Fruit fly (Drosophila melanogaster): ENCODE data around the gene CG31698.
A peak's percentile ranks its signal among the peaks of the same experiment; 100 is the strongest.

The CG31698 gene

dm6 chr2L:3152696-3153613 is 20.7 kb downstream of the CG31698 start (continued):
- TF ChIP-seq pho (GFP tag; optimal IDR thresholded peaks at IDR 0.05) (peak; percentile 71), dmrt11E (tag; optimal IDR thresholded peaks at IDR 0.05) (peak; percentile 95), CG2678 (tag; optimal IDR thresholded peaks at IDR 0.05) (peak; percentile 93), CG11085 (GFP tag; IDR thresholded peaks at IDR 0.05) (peak; percentile 61), CG8478 (optimal IDR thresholded peaks at IDR 0.05) (no peak), CG15479 (GFP tag; optimal IDR thresholded peaks at IDR 0.05) (no peak), CG9932 (GFP tag; IDR thresholded peaks at IDR 0.05) (peak; percentile 22; the same call in 1 of the 2 replicates), CG12155 (GFP tag; optimal IDR thresholded peaks at IDR 0.05) (peak; percentile 82), sr (GFP tag; IDR thresholded peaks at IDR 0.05) (peak; percentile 81; the same call in 2 of the 3 replicates), ato (GFP tag; IDR thresholded peaks at IDR 0.05; ENCODE audit: partially characterized antibody) (no peak), CG17612 (GFP tag; IDR thresholded peaks at IDR 0.05) (peak; percentile 69), Asciz (GFP tag; optimal IDR thresholded peaks at IDR 0.05) (peak; percentile 91), Dfd (GFP tag; optimal IDR thresholded peaks at IDR 0.05) (no peak), CG17912 (GFP tag; optimal IDR thresholded peaks at IDR 0.05) (peak; percentile 80), CG8359 (GFP tag; optimal IDR thresholded peaks at IDR 0.05; ENCODE audit: borderline replicate concordance) (peak; percentile 87), pum (GFP tag; optimal IDR thresholded peaks at IDR 0.05) (peak; percentile 84), Dip2 (GFP tag; IDR thresholded peaks at IDR 0.05) (peak; percentile 37; the same call in 1 of the 2 replicates), h (optimal IDR thresholded peaks at IDR 0.05) (no peak), psq (GFP tag; optimal IDR thresholded peaks at IDR 0.05) (peak; percentile 73), NFAT (GFP tag; IDR thresholded peaks at IDR 0.05) (peak; percentile 79), twi (tag; optimal IDR thresholded peaks at IDR 0.05) (peak; percentile 91), E2f1 (GFP tag; IDR thresholded peaks at IDR 0.05) (peak; percentile 86), bigmax (GFP tag; optimal IDR thresholded peaks at IDR 0.05) (peak; percentile 11), CG2129 (GFP tag; IDR thresholded peaks at IDR 0.05; ENCODE audit: partially characterized antibody) (no peak), Spps (tag; optimal IDR thresholded peaks at IDR 0.05) (peak; percentile 91), emc (GFP tag; optimal IDR thresholded peaks at IDR 0.05) (peak; percentile 72), dm (GFP tag; optimal IDR thresholded peaks at IDR 0.05) (peak; percentile 89), dysf (GFP tag; IDR thresholded peaks at IDR 0.05) (peak; percentile 95), CG31388 (GFP tag; optimal IDR thresholded peaks at IDR 0.05) (peak; percentile 87), pita (GFP tag; optimal IDR thresholded peaks at IDR 0.05) (no peak), da (GFP tag; optimal IDR thresholded peaks at IDR 0.05) (peak; percentile 88), toy (GFP tag; IDR thresholded peaks at IDR 0.05) (peak; percentile 66), esg (GFP tag; conservative IDR thresholded peaks at IDR 0.05) (peak; percentile 91), Dref (GFP tag; IDR thresholded peaks at IDR 0.05) (no peak), nau (GFP tag; optimal IDR thresholded peaks at IDR 0.05) (peak; percentile 91), CG14710 (tag; optimal IDR thresholded peaks at IDR 0.05) (peak; percentile 93), Myb (GFP tag; optimal IDR thresholded peaks at IDR 0.05) (peak; percentile 76), CG10209 (GFP tag; optimal IDR thresholded peaks at IDR 0.05) (peak; percentile 92), peb (GFP tag; IDR thresholded peaks at IDR 0.05) (peak; percentile 94), CG7271 (tag; optimal IDR thresholded peaks at IDR 0.05) (peak; percentile 23), CG12391 (tag; optimal IDR thresholded peaks at IDR 0.05) (peak; percentile 96), Meics (GFP tag; optimal IDR thresholded peaks at IDR 0.05) (peak; percentile 72), CG17829 (tag; optimal IDR thresholded peaks at IDR 0.05) (peak; percentile 96), CG18011 (GFP tag; optimal IDR thresholded peaks at IDR 0.05) (peak; percentile 29), CG10147 (GFP tag; optimal IDR thresholded peaks at IDR 0.05) (peak; percentile 70), CG12769 (tag; optimal IDR thresholded peaks at IDR 0.05) (peak; percentile 96), CG7372 (GFP tag; IDR thresholded peaks at IDR 0.05) (peak; percentile 89), CG1024 (GFP tag; IDR thresholded peaks at IDR 0.05) (peak; percentile 94), ro (GFP tag; IDR thresholded peaks at IDR 0.05) (peak; percentile 85)

All from whole organism, embryonic.